Worm (Caenorhabditis elegans) whole organism, young adult: Measurements from ENCODE around the gene sru-39.

Experiments used
- C06A6.2 ChIP-seq: fragments of 200-800 bp; sonication (Bioruptor generic); conservative IDR thresholded peaks from 2 replicates; pipeline ENCODE4 v1.3.6; 2022; ENCODE audit warnings: missing genetic modification characterization, missing compliant biosample characterization
- D2030.7 ChIP-seq: fragments of 200-800 bp; sonication (Bioruptor generic); IDR thresholded peaks from 2 replicates; pipeline ENCODE4 v1.3.6; 2022; ENCODE audit warnings: missing genetic modification reagents, missing genetic modification characterization, missing compliant biosample characterization
- F22D6.2 ChIP-seq: sonication (generic microtip); optimal IDR thresholded peaks from 2 replicates; lab custom pipeline; 2016; ENCODE audit warnings: mild to moderate bottlenecking, missing genetic modification characterization, missing compliant biosample characterization
- F23B12.7 ChIP-seq: sonication (generic microtip); optimal IDR thresholded peaks from 2 replicates; lab custom pipeline; 2017; ENCODE audit warnings: missing genetic modification characterization, mild to moderate bottlenecking, missing compliant biosample characterization, antibody characterized with exemption, moderate library complexity; ENCODE audit not compliant: insufficient read depth
- F33H1.4 ChIP-seq: fragments of 200-800 bp; sonication (Bioruptor generic); IDR thresholded peaks from 2 replicates; pipeline ENCODE4 v1.3.6; 2022; ENCODE audit warnings: missing genetic modification reagents, missing genetic modification characterization, missing compliant biosample characterization
- F37B4.10 ChIP-seq: fragments of 200-800 bp; sonication (Bioruptor generic); IDR thresholded peaks from 2 replicates; pipeline ENCODE4 v1.3.6; 2022; ENCODE audit warnings: missing genetic modification characterization, missing compliant biosample characterization
- F39B2.1 ChIP-seq: fragments of 200-800 bp; sonication (Bioruptor generic); IDR thresholded peaks from 2 replicates; pipeline ENCODE4 v1.3.6; 2022; ENCODE audit warnings: missing genetic modification reagents, missing genetic modification characterization, missing compliant biosample characterization
- F49E8.2 ChIP-seq: sonication (generic microtip); optimal IDR thresholded peaks from 3 replicates; lab custom pipeline; 2017; ENCODE audit warnings: missing genetic modification characterization, mild to moderate bottlenecking, missing compliant biosample characterization, antibody characterized with exemption, moderate library complexity; ENCODE audit not compliant: insufficient read depth
- F52B5.7 ChIP-seq: sonication (generic microtip); optimal IDR thresholded peaks from 2 replicates; lab custom pipeline; 2016; ENCODE audit warnings: mild to moderate bottlenecking, missing genetic modification characterization, missing compliant biosample characterization
- F57A8.1 ChIP-seq: fragments of 200-800 bp; sonication (Bioruptor generic); optimal IDR thresholded peaks from 2 replicates; lab custom pipeline; 2018; ENCODE audit warnings: mild to moderate bottlenecking, missing genetic modification characterization, moderate library complexity, missing compliant biosample characterization
- F57C9.4 ChIP-seq: sonication (generic microtip); optimal IDR thresholded peaks from 2 replicates; lab custom pipeline; 2017; ENCODE audit warnings: mild to moderate bottlenecking, missing genetic modification characterization, missing compliant biosample characterization
- K11D2.4 ChIP-seq: fragments of 200-800 bp; sonication (Bioruptor generic); IDR thresholded peaks from 2 replicates; pipeline ENCODE4 v1.3.6; 2022; ENCODE audit warnings: missing genetic modification reagents, missing genetic modification characterization, missing compliant biosample characterization
- Y53G8AR.9 ChIP-seq: fragments of 200-800 bp; sonication (Bioruptor generic); conservative IDR thresholded peaks from 2 replicates; pipeline ENCODE4 v1.3.6; 2022; ENCODE audit warnings: missing genetic modification reagents, missing genetic modification characterization, missing compliant biosample characterization
- ZK185.1 ChIP-seq: sonication (generic microtip); optimal IDR thresholded peaks from 2 replicates; lab custom pipeline; 2016; ENCODE audit warnings: mild to moderate bottlenecking, missing genetic modification characterization, missing compliant biosample characterization; ENCODE audit not compliant: poor library complexity, severe bottlenecking
- akir-1 ChIP-seq: fragments of 200-800 bp; sonication (Bioruptor generic); optimal IDR thresholded peaks from 2 replicates; lab custom pipeline; 2018; ENCODE audit warnings: mild to moderate bottlenecking, missing genetic modification characterization, moderate library complexity, missing compliant biosample characterization
- aptf-3 ChIP-seq: fragments of 200-800 bp; sonication (Bioruptor generic); IDR thresholded peaks from 2 replicates; pipeline ENCODE4 v1.3.6; 2022; ENCODE audit warnings: missing genetic modification characterization, missing compliant biosample characterization
- attf-6 ChIP-seq: fragments of 200-800 bp; sonication (Bioruptor generic); IDR thresholded peaks from 2 replicates; pipeline ENCODE4 v1.3.6; 2022; ENCODE audit warnings: missing genetic modification reagents, missing genetic modification characterization, missing compliant biosample characterization
- ccch-3 ChIP-seq: fragments of 200-800 bp; sonication (Bioruptor generic); optimal IDR thresholded peaks from 2 replicates; lab custom pipeline; 2018; ENCODE audit warnings: mild to moderate bottlenecking, missing genetic modification characterization, missing compliant biosample characterization
- chd-7 ChIP-seq: sonication (generic microtip); optimal IDR thresholded peaks from 2 replicates; lab custom pipeline; 2016; ENCODE audit warnings: mild to moderate bottlenecking, missing genetic modification characterization, moderate library complexity, missing compliant biosample characterization
- die-1 ChIP-seq: sonication (generic microtip); optimal IDR thresholded peaks from 2 replicates; lab custom pipeline; 2016; ENCODE audit warnings: missing genotype, mild to moderate bottlenecking, missing genetic modification characterization, missing compliant biosample characterization
- dpl-1 ChIP-seq: fragments of 150-350 bp; optimal IDR thresholded peaks from 2 replicates; lab custom pipeline; 2014; ENCODE audit warnings: missing biosample characterization, missing genetic modification reagents, missing genetic modification characterization
- efl-1 ChIP-seq: fragments of 150-350 bp; optimal IDR thresholded peaks from 2 replicates; lab custom pipeline; 2014; ENCODE audit warnings: missing biosample characterization, missing genetic modification reagents, missing genetic modification characterization
- egrh-3 ChIP-seq: fragments of 200-800 bp; sonication (Bioruptor generic); IDR thresholded peaks from 2 replicates; pipeline ENCODE4 v1.3.6; 2022; ENCODE audit warnings: missing genetic modification reagents, missing genetic modification characterization, missing compliant biosample characterization
- fkh-3 ChIP-seq: sonication (generic microtip); optimal IDR thresholded peaks from 2 replicates; lab custom pipeline; 2016; ENCODE audit warnings: mild to moderate bottlenecking, missing genetic modification characterization, missing compliant biosample characterization
- hlh-12 ChIP-seq: sonication (generic microtip); optimal IDR thresholded peaks from 2 replicates; lab custom pipeline; 2016; ENCODE audit warnings: missing genetic modification characterization, missing compliant biosample characterization
- hmg-20 ChIP-seq: fragments of 200-800 bp; sonication (Bioruptor generic); IDR thresholded peaks from 2 replicates; pipeline ENCODE4 v1.3.6; 2022; ENCODE audit warnings: missing genetic modification reagents, missing genetic modification characterization, missing compliant biosample characterization
- hrde-1 ChIP-seq: sonication (generic microtip); optimal IDR thresholded peaks from 2 replicates; lab custom pipeline; 2016; ENCODE audit warnings: missing genetic modification characterization, mild to moderate bottlenecking, missing compliant biosample characterization, moderate library complexity, missing genotype, missing genetic modification reagents, borderline replicate concordance
- lag-1 ChIP-seq: fragments of 200-800 bp; sonication (Bioruptor generic); IDR thresholded peaks from 2 replicates; pipeline ENCODE4 v1.3.6; 2022; ENCODE audit warnings: missing genetic modification reagents, missing genetic modification characterization, missing compliant biosample characterization
- lin-35 ChIP-seq, 3 experiments: fragments of 150-350 bp in 2 of 3; sonication (generic microtip) in 1 of 3; optimal IDR thresholded peaks; 2 replicates each; lab custom pipeline; 2014 to 2018; ENCODE audit warnings: missing biosample characterization in 3 of 3, missing genetic modification characterization in 3 of 3, missing genetic modification reagents in 3 of 3
- lin-54 ChIP-seq: fragments of 200-800 bp; sonication (Bioruptor generic); optimal IDR thresholded peaks from 2 replicates; lab custom pipeline; 2018; ENCODE audit warnings: mild to moderate bottlenecking, missing genetic modification characterization, missing compliant biosample characterization
- lsl-1 ChIP-seq: fragments of 200-800 bp; sonication (Bioruptor generic); optimal IDR thresholded peaks from 2 replicates; lab custom pipeline; 2018; ENCODE audit warnings: mild to moderate bottlenecking, missing genetic modification characterization, moderate library complexity, missing compliant biosample characterization
- madf-8 ChIP-seq: fragments of 200-800 bp; sonication (Bioruptor generic); conservative IDR thresholded peaks from 2 replicates; pipeline ENCODE4 v1.3.6; 2022; ENCODE audit warnings: missing genetic modification reagents, missing genetic modification characterization, missing compliant biosample characterization
- mxl-1 ChIP-seq: sonication (generic microtip); optimal IDR thresholded peaks from 2 replicates; lab custom pipeline; 2016; ENCODE audit warnings: missing genetic modification characterization, missing compliant biosample characterization
- nfya-2 ChIP-seq: fragments of 200-800 bp; sonication (Bioruptor generic); IDR thresholded peaks from 2 replicates; pipeline ENCODE4 v1.3.6; 2022; ENCODE audit warnings: missing genetic modification reagents, missing genetic modification characterization, missing compliant biosample characterization
- nfyb-1 ChIP-seq: fragments of 200-800 bp; sonication (Bioruptor generic); IDR thresholded peaks from 2 replicates; pipeline ENCODE4 v1.3.6; 2022; ENCODE audit warnings: missing genetic modification reagents, missing genetic modification characterization, missing compliant biosample characterization
- repo-1 ChIP-seq: sonication (generic microtip); optimal IDR thresholded peaks from 2 replicates; lab custom pipeline; 2017; ENCODE audit warnings: mild to moderate bottlenecking, missing genetic modification characterization, missing compliant biosample characterization
- sea-2 ChIP-seq: fragments of 200-800 bp; sonication (Bioruptor generic); IDR thresholded peaks from 2 replicates; pipeline ENCODE4 v1.3.6; 2022; ENCODE audit warnings: missing genetic modification characterization, missing compliant biosample characterization
- snpc-3.4 ChIP-seq: sonication (generic microtip); optimal IDR thresholded peaks from 2 replicates; lab custom pipeline; 2017; ENCODE audit warnings: missing genetic modification characterization, mild to moderate bottlenecking, missing compliant biosample characterization, antibody characterized with exemption, moderate library complexity, missing genotype, missing genetic modification reagents
- snpc-4 ChIP-seq, 5 experiments: fragments of 150-350 bp in 1 of 5; sonication (generic microtip) in 4 of 5; optimal IDR thresholded peaks; 2 replicates each; lab custom pipeline; 2014 to 2018; ENCODE audit warnings: missing genetic modification characterization in 5 of 5, missing biosample characterization in 3 of 5, antibody characterized with exemption in 2 of 5, mild to moderate bottlenecking in 2 of 5, missing compliant biosample characterization in 2 of 5, missing genotype in 2 of 5, moderate library complexity in 2 of 5, missing genetic modification reagents in 1 of 5
- somi-1 ChIP-seq: fragments of 200-800 bp; sonication (Bioruptor generic); optimal IDR thresholded peaks from 2 replicates; lab custom pipeline; 2018; ENCODE audit warnings: mild to moderate bottlenecking, missing genetic modification characterization, missing compliant biosample characterization
- tbp1 ChIP-seq: fragments of 200-800 bp; sonication (Bioruptor generic); optimal IDR thresholded peaks from 2 replicates; lab custom pipeline; 2018; ENCODE audit warnings: mild to moderate bottlenecking, missing genetic modification characterization, missing compliant biosample characterization
- zfh-2 ChIP-seq: fragments of 200-800 bp; sonication (Bioruptor generic); conservative IDR thresholded peaks from 2 replicates; pipeline ENCODE4 v1.3.6; 2022; ENCODE audit warnings: missing genetic modification reagents, missing genetic modification characterization, missing compliant biosample characterization
- ztf-25 ChIP-seq: fragments of 200-800 bp; sonication (Bioruptor generic); IDR thresholded peaks from 2 replicates; pipeline ENCODE4 v1.3.6; 2022; ENCODE audit warnings: missing genetic modification reagents, missing genetic modification characterization, missing compliant biosample characterization
- ztf-3 ChIP-seq: fragments of 200-800 bp; sonication (Bioruptor generic); optimal IDR thresholded peaks from 2 replicates; lab custom pipeline; 2018; ENCODE audit warnings: mild to moderate bottlenecking, missing genetic modification characterization, missing compliant biosample characterization

Gene sru-39

DNA sequence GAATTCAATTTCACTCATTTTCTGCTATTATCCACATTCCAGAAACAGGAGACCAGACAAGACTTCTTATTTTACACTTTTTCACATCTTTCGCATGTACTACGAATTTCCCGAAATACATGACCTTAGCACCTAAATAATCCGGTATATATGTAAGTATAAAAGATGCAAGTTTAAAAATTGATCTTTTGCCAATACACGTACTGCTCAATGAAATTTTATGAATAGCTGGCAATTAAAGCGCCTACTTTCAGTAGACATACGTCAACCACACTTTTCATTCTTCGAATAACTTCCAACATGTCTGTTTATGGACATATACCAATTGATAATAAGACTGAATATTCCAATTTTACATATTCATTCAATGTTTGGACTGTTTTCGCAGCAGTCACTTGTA lies at the start of gene sru-39:
TSS of gene sru-39 (plus strand) at position 301 of the 400 bp plus-strand sequence.
- TF ChIP-seq attf-6 (GFP tag; lab: Robert Waterston, UW) (no peak), fkh-3 (no peak), lsl-1 (GFP tag; lab: Kevin White, UChicago) (no peak), hmg-20 (no peak), ztf-25 (no peak), akir-1 (GFP tag; lab: Kevin White, UChicago) (no peak), F57C9.4 (tag; lab: Kevin White, UChicago) (no peak), F52B5.7 (tag; lab: Kevin White, UChicago) (no peak), lag-1 (no peak), aptf-3 (GFP tag; lab: Robert Waterston, UW) (no peak), madf-8 (GFP tag; lab: Robert Waterston, UW) (no peak), hlh-12 (no peak)
- TF ChIP-seq, all 124 proteins: peak for 0

DNA sequence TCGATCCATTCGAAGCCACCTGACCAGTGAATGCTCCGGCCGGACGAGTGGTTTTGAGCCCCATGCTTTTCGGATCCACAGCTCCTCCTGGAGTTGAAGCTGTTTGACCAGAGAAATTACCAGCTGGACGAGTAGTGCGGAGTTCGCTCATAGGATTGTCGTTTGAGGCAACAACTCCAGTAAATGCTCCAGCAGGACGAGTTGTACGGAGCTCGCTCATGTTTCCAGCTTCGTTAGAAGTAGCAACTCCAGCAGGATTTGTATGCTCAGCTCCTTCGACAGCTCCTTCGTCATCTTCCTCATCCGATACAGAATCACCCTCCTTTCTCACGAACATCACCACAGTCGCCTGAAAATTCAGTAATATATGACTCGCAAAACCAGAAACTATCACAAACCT lies 49.7 kb upstream of the sru-39 start:
- TF ChIP-seq efl-1 (GFP tag; lab: Kevin White, UChicago) (no peak), nfyb-1 (GFP tag; lab: Robert Waterston, UW) (no peak), ccch-3 (GFP tag; lab: Kevin White, UChicago) (no peak), F33H1.4 (GFP tag; lab: Robert Waterston, UW) (no peak), dpl-1 (GFP tag; lab: Kevin White, UChicago) (no peak), die-1 (tag; lab: Kevin White, UChicago) (no peak), akir-1 (GFP tag; lab: Kevin White, UChicago) (no peak), snpc-3.4 (tag; lab: Kevin White, UChicago) (no peak), C06A6.2 (GFP tag; lab: Robert Waterston, UW) (no peak), K11D2.4 (GFP tag; lab: Robert Waterston, UW) (no peak), lin-35 (GFP tag; optimal IDR thresholded peaks at IDR 0.05; lab: Kevin White, UChicago) (no peak)

DNA sequence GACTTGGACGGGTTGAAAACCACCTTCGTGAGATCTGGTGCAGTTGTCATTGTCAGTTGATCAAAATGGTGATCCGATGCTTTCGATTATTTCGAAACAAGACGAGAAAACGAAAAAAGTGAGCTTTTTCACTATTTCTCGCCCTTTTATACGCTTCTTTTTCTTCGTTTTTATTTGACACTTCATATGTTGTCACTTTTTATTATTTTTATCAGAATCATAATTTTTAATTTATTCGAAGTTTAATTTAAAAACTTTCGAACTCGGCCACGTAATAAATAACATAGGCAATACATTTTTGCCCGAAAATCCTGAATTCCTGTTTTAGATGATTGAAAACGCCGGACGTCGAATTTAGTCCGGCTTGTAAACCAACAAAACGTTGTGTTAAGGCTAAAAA lies 48.8 kb upstream of the sru-39 start, which contains the start of gene F58E6.5:
TSS of gene F58E6.5 (minus strand) at position 101 of the 400 bp plus-strand sequence.
- no peak for TF ChIP-seq tbp1 (GFP tag; lab: Kevin White, UChicago)
- no peak for TF ChIP-seq ZK185.1 (tag; lab: Kevin White, UChicago)
- TF ChIP-seq lag-1 = no peak
- TF ChIP-seq ccch-3 (GFP tag; lab: Kevin White, UChicago) = no peak
- TF ChIP-seq F39B2.1 (GFP tag; lab: Robert Waterston, UW) = no peak
- no peak for TF ChIP-seq ztf-3
- TF ChIP-seq Y53G8AR.9 (GFP tag; lab: Robert Waterston, UW) = no peak
- TF ChIP-seq F23B12.7 = no peak
- TF ChIP-seq F37B4.10 = no peak
- no peak for TF ChIP-seq mxl-1 (tag; lab: Kevin White, UChicago)
- TF ChIP-seq F22D6.2 (tag; lab: Kevin White, UChicago) = no peak
- TF ChIP-seq snpc-4 (GFP tag; optimal IDR thresholded peaks at IDR 0.05; lab: Kevin White, UChicago) = no peak
- no peak for TF ChIP-seq snpc-4 (tag; optimal IDR thresholded peaks at IDR 0.05; lab: Kevin White, UChicago)
- TF ChIP-seq chd-7 (tag; lab: Kevin White, UChicago) = no peak

DNA sequence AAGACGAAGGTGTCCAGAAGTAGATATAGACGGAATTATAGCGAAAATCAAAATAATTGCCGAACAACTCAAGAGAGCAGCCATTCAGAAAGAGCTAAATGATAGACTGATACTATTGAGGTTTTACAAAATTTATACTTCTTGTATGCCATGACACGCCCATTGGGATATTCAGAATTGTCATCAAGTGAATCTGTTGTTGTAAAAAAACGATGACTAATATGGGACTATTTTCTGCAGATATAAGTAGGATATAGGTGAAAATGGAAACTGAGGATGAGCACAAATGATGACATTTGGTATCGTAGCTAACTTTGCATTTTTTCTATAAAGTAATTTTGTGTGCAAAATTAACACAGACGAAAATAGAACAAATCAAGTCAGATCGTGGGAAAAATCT lies 47.6 kb upstream of the sru-39 start, which contains the start of gene F58E6.8:
TSS of gene F58E6.8 (minus strand) at position 101 of the 400 bp plus-strand sequence.
- TF ChIP-seq F49E8.2 (tag; lab: Kevin White, UChicago) = no peak
- TF ChIP-seq egrh-3 (GFP tag; lab: Robert Waterston, UW) = no peak
- TF ChIP-seq D2030.7 = no peak
- TF ChIP-seq somi-1 (GFP tag; lab: Kevin White, UChicago) = no peak
- no peak for TF ChIP-seq F57A8.1 (GFP tag; lab: Kevin White, UChicago)
- no peak for TF ChIP-seq fkh-3
- TF ChIP-seq repo-1 (tag; lab: Kevin White, UChicago) = no peak
- TF ChIP-seq zfh-2 (GFP tag; lab: Robert Waterston, UW) = no peak
- no peak for TF ChIP-seq F33H1.4 (GFP tag; lab: Robert Waterston, UW)
- no peak for TF ChIP-seq lin-54 (GFP tag; lab: Kevin White, UChicago)
- no peak for TF ChIP-seq hrde-1
- no peak for TF ChIP-seq sea-2 (GFP tag; lab: Robert Waterston, UW)
- TF ChIP-seq nfya-2 (GFP tag; lab: Robert Waterston, UW) = no peak
